Fruit fly (Drosophila melanogaster) whole organism, prepupa: ENCODE measurements around the gene Sulf1.

Experiments used
- CG3032 ChIP-seq: fragments of 200-800 bp; optimal IDR thresholded peaks from 2 replicates; lab custom pipeline; 2019; ENCODE audit warnings: missing biosample characterization, mild to moderate bottlenecking, missing genetic modification characterization, moderate library complexity
- CG4318 ChIP-seq: fragments of 200-800 bp; sonication (Bioruptor generic); optimal IDR thresholded peaks from 3 replicates; lab custom pipeline; 2017; ENCODE audit warnings: missing biosample characterization, mild to moderate bottlenecking, missing genetic modification characterization
- CG7368 ChIP-seq: fragments of 200-800 bp; sonication (Bioruptor generic); optimal IDR thresholded peaks from 3 replicates; lab custom pipeline; 2016; ENCODE audit warnings: missing biosample characterization, missing genetic modification characterization
- CG9139 ChIP-seq: fragments of 200-800 bp; sonication (Bioruptor generic); optimal IDR thresholded peaks from 3 replicates; lab custom pipeline; 2017; ENCODE audit warnings: missing biosample characterization, mild to moderate bottlenecking, missing genetic modification characterization
- Lpt ChIP-seq: fragments of 200-800 bp; sonication (Bioruptor generic); optimal IDR thresholded peaks from 3 replicates; lab custom pipeline; 2016; ENCODE audit warnings: missing biosample characterization, missing genetic modification characterization
- esn ChIP-seq: fragments of 200-800 bp; sonication (Bioruptor generic); optimal IDR thresholded peaks from 2 replicates; lab custom pipeline; 2016; ENCODE audit warnings: missing biosample characterization, mild to moderate bottlenecking, missing genetic modification characterization, moderate library complexity

- TF ChIP-seq CG3032 (tag; lab: Kevin White, UChicago) (no peak), CG7368 (no peak), Lpt (GFP tag; lab: Kevin White, UChicago) (no peak), CG9139 (GFP tag; lab: Kevin White, UChicago) (no peak), esn (GFP tag; lab: Kevin White, UChicago) (no peak), CG4318 (GFP tag; lab: Kevin White, UChicago) (no peak)
Observed at dm6 chr3R:16287850-16288249, 51.5 kb downstream of the Sulf1 start.
